Fruit fly (Drosophila melanogaster): ENCODE results near the gene Ube3a.

Ube3a gene

dm6 chr3L:11214406-11215243 is 4.2 kb upstream of the Ube3a start, which contains the start of gene CG42671:
Gene CG42671 (plus strand): TSS chr3L:11214505.
- TF ChIP-seq CG17801 (GFP tag; optimal IDR thresholded peaks at IDR 0.05; ENCODE audit: partially characterized antibody) = no peak

dm6 chr3L:11213643-11214042 is 3.3 kb upstream of the Ube3a start:
- no peak for TF ChIP-seq CG17801 (GFP tag; optimal IDR thresholded peaks at IDR 0.05; ENCODE audit: partially characterized antibody)

dm6 chr3L:11205608-11206336 is 4.6 kb downstream of the Ube3a start, which contains the start of gene Plod:
Gene Plod (minus strand): TSS chr3L:11206016.
- peak; percentile 34 for TF ChIP-seq CG17801 (GFP tag; optimal IDR thresholded peaks at IDR 0.05; ENCODE audit: partially characterized antibody)

- peak; percentile 0 for TF ChIP-seq CG17801 (GFP tag; optimal IDR thresholded peaks at IDR 0.05; ENCODE audit: partially characterized antibody)
Measured at dm6 chr3L:11204852-11205251, 5.5 kb downstream of the Ube3a start.

dm6 chr3L:11203820-11204449 is 6.4 kb downstream of the Ube3a start:
- no peak for TF ChIP-seq CG17801 (GFP tag; optimal IDR thresholded peaks at IDR 0.05; ENCODE audit: partially characterized antibody)

- no peak for TF ChIP-seq CG17801 (GFP tag; optimal IDR thresholded peaks at IDR 0.05; ENCODE audit: partially characterized antibody)
Measured at dm6 chr3L:11201051-11201450, 9.3 kb downstream of the Ube3a start, which contains the start of gene nkt. Gene nkt (plus strand): TSS chr3L:11201351.

dm6 chr3L:11199320-11199719 is 11.1 kb downstream of the Ube3a start, which contains the start of gene CG7607:
Gene CG7607 (plus strand): TSS chr3L:11199620.
- no peak for TF ChIP-seq CG17801 (GFP tag; optimal IDR thresholded peaks at IDR 0.05; ENCODE audit: partially characterized antibody)

- no peak for TF ChIP-seq CG17801 (GFP tag; optimal IDR thresholded peaks at IDR 0.05; ENCODE audit: partially characterized antibody)
Measured at dm6 chr3L:11198375-11198774, 12.0 kb downstream of the Ube3a start.

- TF ChIP-seq CG17801 (GFP tag; optimal IDR thresholded peaks at IDR 0.05; ENCODE audit: partially characterized antibody) = peak; percentile 79
Measured at dm6 chr3L:11197291-11198021, 12.9 kb downstream of the Ube3a start, which contains the start of gene GlcAT-P. Gene GlcAT-P (minus strand): TSS chr3L:11197536.

- TF ChIP-seq CG17801 (GFP tag; optimal IDR thresholded peaks at IDR 0.05; ENCODE audit: partially characterized antibody) = no peak
Measured at dm6 chr3L:11196860-11197259, 13.5 kb downstream of the Ube3a start.

- no peak for TF ChIP-seq CG17801 (GFP tag; optimal IDR thresholded peaks at IDR 0.05; ENCODE audit: partially characterized antibody)
Measured at dm6 chr3L:11195275-11195674, 15.1 kb downstream of the Ube3a start.

- TF ChIP-seq CG17801 (GFP tag; optimal IDR thresholded peaks at IDR 0.05; ENCODE audit: partially characterized antibody) = no peak
Measured at dm6 chr3L:11190022-11190421, 20.4 kb downstream of the Ube3a start.

- no peak for TF ChIP-seq CG17801 (GFP tag; optimal IDR thresholded peaks at IDR 0.05; ENCODE audit: partially characterized antibody)
Measured at dm6 chr3L:11186768-11187167, 23.6 kb downstream of the Ube3a start.

dm6 chr3L:11183965-11184364 is 26.4 kb downstream of the Ube3a start:
- TF ChIP-seq CG17801 (GFP tag; optimal IDR thresholded peaks at IDR 0.05; ENCODE audit: partially characterized antibody) = no peak

- no peak for TF ChIP-seq CG17801 (GFP tag; optimal IDR thresholded peaks at IDR 0.05; ENCODE audit: partially characterized antibody)
Measured at dm6 chr3L:11182994-11183393, 27.4 kb downstream of the Ube3a start.
